Fruit fly (Drosophila melanogaster) whole organism, embryonic: Measurements from ENCODE around the gene CG17571.

Source experiments
- BEAF-32 ChIP-seq: fragments of 200-800 bp; sonication (Bioruptor generic); optimal IDR thresholded peaks from 3 replicates; lab custom pipeline; 2017; ENCODE audit warnings: missing biosample characterization, missing genetic modification characterization, mild to moderate bottlenecking, moderate library complexity, missing genetic modification reagents
- CG1024 ChIP-seq: fragments of 200-800 bp; sonication (Bioruptor generic); IDR thresholded peaks from 2 replicates; pipeline ENCODE4 v1.3.6; 2022; ENCODE audit warnings: missing biosample characterization, missing genetic modification characterization
- CG10274 ChIP-seq: fragments of 200-800 bp; sonication (Bioruptor generic); optimal IDR thresholded peaks from 3 replicates; lab custom pipeline; 2017; ENCODE audit warnings: missing biosample characterization, mild to moderate bottlenecking, missing genetic modification characterization
- CG10462 ChIP-seq: fragments of 200-800 bp; sonication (Bioruptor generic); optimal IDR thresholded peaks from 2 replicates; lab custom pipeline; 2016; ENCODE audit warnings: missing biosample characterization, missing genetic modification characterization
- CG11695 ChIP-seq: fragments of 200-800 bp; sonication (Bioruptor generic); IDR thresholded peaks from 3 replicates; pipeline ENCODE4 v1.3.6; 2022; ENCODE audit warnings: missing biosample characterization, missing genetic modification characterization
- CG1529 ChIP-seq: fragments of 200-800 bp; sonication (Bioruptor generic); optimal IDR thresholded peaks from 3 replicates; lab custom pipeline; 2018; ENCODE audit warnings: missing biosample characterization, missing genetic modification characterization
- CG16813 ChIP-seq: fragments of 200-800 bp; sonication (Bioruptor generic); IDR thresholded peaks from 3 replicates; pipeline ENCODE4 v1.3.6; 2022; ENCODE audit warnings: missing biosample characterization, missing genetic modification characterization; ENCODE audit not compliant: partially characterized antibody
- CG17328 ChIP-seq: fragments of 200-800 bp; sonication (Bioruptor generic); IDR thresholded peaks from 2 replicates; pipeline ENCODE4 v1.3.6; 2022; ENCODE audit warnings: missing biosample characterization, missing genetic modification characterization
- CG18619 ChIP-seq: fragments of 200-800 bp; sonication (Bioruptor generic); optimal IDR thresholded peaks from 3 replicates; lab custom pipeline; 2017; ENCODE audit warnings: missing biosample characterization, mild to moderate bottlenecking, missing genetic modification characterization
- CG2202 ChIP-seq: fragments of 200-800 bp; sonication (Bioruptor generic); optimal IDR thresholded peaks from 2 replicates; lab custom pipeline; 2018; ENCODE audit warnings: missing biosample characterization, mild to moderate bottlenecking, missing genetic modification characterization
- CG3407 ChIP-seq: fragments of 200-800 bp; sonication (Bioruptor generic); optimal IDR thresholded peaks from 2 replicates; lab custom pipeline; 2018; ENCODE audit warnings: missing biosample characterization, mild to moderate bottlenecking, missing genetic modification characterization
- CG3726 ChIP-seq: fragments of 200-800 bp; sonication (Bioruptor generic); IDR thresholded peaks from 3 replicates; pipeline ENCODE4, ENCODE4 v1.3.6; 2022; ENCODE audit warnings: missing biosample characterization, missing genetic modification characterization
- CG4360 ChIP-seq: fragments of 200-800 bp; sonication (Bioruptor generic); IDR thresholded peaks from 2 replicates; pipeline ENCODE4 v1.3.6; 2022; ENCODE audit warnings: missing biosample characterization, missing genetic modification characterization
- CG43689 ChIP-seq: fragments of 200-800 bp; sonication (Bioruptor generic); IDR thresholded peaks from 2 replicates; pipeline ENCODE4 v1.3.6; 2022; ENCODE audit warnings: missing biosample characterization, missing genetic modification characterization
- CG8944 ChIP-seq: fragments of 200-800 bp; sonication (Bioruptor generic); optimal IDR thresholded peaks from 3 replicates; lab custom pipeline; 2016; ENCODE audit warnings: missing biosample characterization, missing genetic modification characterization
- CG9727 ChIP-seq: fragments of 200-800 bp; sonication (Bioruptor generic); optimal IDR thresholded peaks from 3 replicates; lab custom pipeline; 2017; ENCODE audit warnings: missing biosample characterization, mild to moderate bottlenecking, missing genetic modification characterization
- CrebB ChIP-seq: fragments of 200-800 bp; sonication (Bioruptor generic); optimal IDR thresholded peaks from 3 replicates; lab custom pipeline; 2018; ENCODE audit warnings: missing biosample characterization, mild to moderate bottlenecking, missing genetic modification characterization
- H2.0 ChIP-seq: fragments of 200-800 bp; sonication (Bioruptor generic); IDR thresholded peaks from 2 replicates; pipeline ENCODE4 v1.3.6; 2022; ENCODE audit warnings: missing biosample characterization, missing genetic modification characterization
- Lhr ChIP-seq: fragments of 200-800 bp; sonication (Bioruptor generic); optimal IDR thresholded peaks from 3 replicates; lab custom pipeline; 2017; ENCODE audit warnings: mild to moderate bottlenecking, missing biosample characterization, missing genetic modification reagents, missing genetic modification characterization
- MTF-1 ChIP-seq: fragments of 200-800 bp; sonication (Bioruptor generic); optimal IDR thresholded peaks from 2 replicates; lab custom pipeline; 2018; ENCODE audit warnings: missing biosample characterization, mild to moderate bottlenecking, missing genetic modification characterization, borderline replicate concordance
- Max ChIP-seq: fragments of 200-800 bp; sonication (Bioruptor generic); optimal IDR thresholded peaks from 2 replicates; lab custom pipeline; 2016; ENCODE audit warnings: missing biosample characterization, mild to moderate bottlenecking, missing genetic modification characterization
- Med ChIP-seq: fragments of 200-800 bp; sonication (Bioruptor generic); peaks from one replicate; lab custom pipeline; 2016; ENCODE audit warnings: missing biosample characterization, missing genetic modification characterization, mild to moderate bottlenecking, inconsistent platforms, moderate library complexity
- Neu2 ChIP-seq: fragments of 200-800 bp; sonication (Bioruptor generic); optimal IDR thresholded peaks from 3 replicates; lab custom pipeline; 2016; ENCODE audit warnings: missing biosample characterization, missing genetic modification characterization, borderline replicate concordance
- Opbp ChIP-seq: fragments of 200-800 bp; sonication (Bioruptor generic); IDR thresholded peaks from 3 replicates; pipeline ENCODE4 v1.3.6; 2022; ENCODE audit warnings: missing biosample characterization, missing genetic modification characterization; ENCODE audit not compliant: partially characterized antibody
- Sry-β ChIP-seq: fragments of 200-800 bp; sonication (Bioruptor generic); optimal IDR thresholded peaks from 2 replicates; lab custom pipeline; 2018; ENCODE audit warnings: missing biosample characterization, mild to moderate bottlenecking, missing genetic modification characterization, moderate library complexity
- ab ChIP-seq: fragments of 200-800 bp; sonication (Bioruptor generic); optimal IDR thresholded peaks from 2 replicates; lab custom pipeline; 2016; ENCODE audit warnings: missing biosample characterization, missing genetic modification characterization
- ac ChIP-seq: fragments of 200-800 bp; sonication (Bioruptor generic); optimal IDR thresholded peaks from 3 replicates; lab custom pipeline; 2017; ENCODE audit warnings: missing biosample characterization, mild to moderate bottlenecking, missing genetic modification characterization
- bab2 ChIP-seq: fragments of 200-800 bp; sonication (Bioruptor generic); optimal IDR thresholded peaks from 2 replicates; lab custom pipeline; 2016; ENCODE audit warnings: missing biosample characterization, missing genetic modification characterization
- btn ChIP-seq: fragments of 200-800 bp; sonication (Bioruptor generic); optimal IDR thresholded peaks from 2 replicates; lab custom pipeline; 2016; ENCODE audit warnings: missing biosample characterization, missing genetic modification characterization
- cg ChIP-seq: fragments of 200-800 bp; sonication (Bioruptor generic); optimal IDR thresholded peaks from 3 replicates; lab custom pipeline; 2019; ENCODE audit warnings: missing biosample characterization, mild to moderate bottlenecking, missing genetic modification characterization, moderate library complexity
- da ChIP-seq: fragments of 200-800 bp; sonication (Bioruptor generic); optimal IDR thresholded peaks from 2 replicates; lab custom pipeline; 2016; ENCODE audit warnings: missing biosample characterization, missing genetic modification characterization
- dan ChIP-seq: fragments of 200-800 bp; sonication (Bioruptor generic); IDR thresholded peaks from 2 replicates; pipeline ENCODE4 v1.3.6; 2022; ENCODE audit warnings: missing biosample characterization, missing genetic modification characterization
- dmrt11E ChIP-seq: fragments of 200-800 bp; sonication (Bioruptor generic); optimal IDR thresholded peaks from 3 replicates; lab custom pipeline; 2018; ENCODE audit warnings: missing biosample characterization, mild to moderate bottlenecking, missing genetic modification characterization, moderate library complexity
- fru ChIP-seq: fragments of >200 bp; optimal IDR thresholded peaks from 2 replicates; lab custom pipeline; 2017
- gce ChIP-seq: fragments of 200-800 bp; sonication (Bioruptor generic); IDR thresholded peaks from 3 replicates; pipeline ENCODE4 v1.3.6; 2022; ENCODE audit warnings: missing biosample characterization, missing genetic modification characterization
- grau ChIP-seq: fragments of 200-800 bp; optimal IDR thresholded peaks from 3 replicates; lab custom pipeline; 2019; ENCODE audit warnings: missing biosample characterization, mild to moderate bottlenecking, missing genetic modification characterization, moderate library complexity
- grn ChIP-seq: fragments of 200-800 bp; sonication (Bioruptor generic); optimal IDR thresholded peaks from 3 replicates; lab custom pipeline; 2017; ENCODE audit warnings: missing biosample characterization, missing genetic modification characterization
- h ChIP-seq: fragments of >200 bp; optimal IDR thresholded peaks from 2 replicates; lab custom pipeline; 2017
- hth ChIP-seq: fragments of >200 bp; optimal IDR thresholded peaks from 2 replicates; lab custom pipeline; 2017; ENCODE audit warnings: inconsistent platforms
- jumu ChIP-seq: fragments of 200-800 bp; sonication (Bioruptor generic); optimal IDR thresholded peaks from 3 replicates; lab custom pipeline; 2016; ENCODE audit warnings: missing biosample characterization, missing genetic modification characterization
- klu ChIP-seq: fragments of 200-800 bp; sonication (Bioruptor generic); IDR thresholded peaks from 2 replicates; pipeline ENCODE4 v1.3.6; 2022; ENCODE audit warnings: missing biosample characterization, missing genetic modification characterization
- lbe ChIP-seq: fragments of 200-800 bp; sonication (Bioruptor generic); optimal IDR thresholded peaks from 2 replicates; lab custom pipeline; 2016; ENCODE audit warnings: missing biosample characterization, mild to moderate bottlenecking, missing genetic modification characterization
- mirr ChIP-seq: fragments of 200-800 bp; sonication (Bioruptor generic); optimal IDR thresholded peaks from 3 replicates; lab custom pipeline; 2018; ENCODE audit warnings: missing biosample characterization, mild to moderate bottlenecking, missing genetic modification characterization
- pros ChIP-seq: fragments of 200-800 bp; sonication (Bioruptor generic); optimal IDR thresholded peaks from 3 replicates; lab custom pipeline; 2019; ENCODE audit warnings: missing biosample characterization, mild to moderate bottlenecking, missing genetic modification characterization, moderate library complexity
- ro ChIP-seq: fragments of 200-800 bp; sonication (Bioruptor generic); IDR thresholded peaks from 2 replicates; pipeline ENCODE4 v1.3.6; 2022; ENCODE audit warnings: missing biosample characterization, missing genetic modification characterization
- run ChIP-seq: fragments of 200-800 bp; sonication (Bioruptor generic); optimal IDR thresholded peaks from 3 replicates; lab custom pipeline; 2018; ENCODE audit warnings: missing biosample characterization, mild to moderate bottlenecking, missing genetic modification characterization
- sima ChIP-seq: fragments of 200-800 bp; sonication (Bioruptor generic); optimal IDR thresholded peaks from 2 replicates; lab custom pipeline; 2016; ENCODE audit warnings: missing biosample characterization, missing genetic modification characterization
- slbo ChIP-seq: fragments of 200-800 bp; sonication (Bioruptor generic); IDR thresholded peaks from 2 replicates; pipeline ENCODE4 v1.3.6; 2022; ENCODE audit warnings: missing biosample characterization, missing genetic modification characterization
- sob ChIP-seq: fragments of 200-800 bp; sonication (Bioruptor generic); IDR thresholded peaks from 2 replicates; pipeline ENCODE4 v1.3.6; 2022; ENCODE audit warnings: missing biosample characterization, missing genetic modification characterization
- stc ChIP-seq: fragments of 200-800 bp; sonication (Bioruptor generic); IDR thresholded peaks from 2 replicates; pipeline ENCODE4 v1.3.6; 2022; ENCODE audit warnings: missing biosample characterization, missing genetic modification characterization
- tio ChIP-seq: fragments of 200-800 bp; sonication (Bioruptor generic); optimal IDR thresholded peaks from 2 replicates; lab custom pipeline; 2017; ENCODE audit warnings: missing biosample characterization, missing genetic modification characterization, inconsistent platforms
- wdn ChIP-seq: fragments of 200-800 bp; sonication (Bioruptor generic); IDR thresholded peaks from 2 replicates; pipeline ENCODE4 v1.3.6; 2022; ENCODE audit warnings: missing biosample characterization, missing genetic modification characterization

Gene CG17571

DNA sequence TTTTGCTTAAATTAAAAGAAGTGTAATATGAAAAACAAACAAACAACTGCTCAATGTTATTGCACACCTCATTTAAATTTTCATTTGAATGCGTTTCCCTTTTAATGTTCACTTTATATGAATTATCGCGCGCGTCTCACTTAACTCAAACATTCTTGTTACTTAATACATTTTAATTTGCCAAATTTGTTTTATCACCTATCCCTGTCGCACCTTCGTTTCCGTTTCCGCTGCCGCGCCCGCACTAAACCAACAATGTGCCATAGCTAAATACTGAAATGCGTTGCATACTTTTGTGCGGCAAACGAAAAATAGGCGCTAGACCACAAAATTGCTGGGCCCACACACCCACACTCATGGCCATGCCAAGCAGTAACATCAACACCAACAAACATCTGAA lies 30.2 kb upstream of the CG17571 start (continued):
- TF ChIP-seq CG11695 (GFP tag; lab: Robert Waterston, UW) (peak; percentile 70; the same call in 2 of the 3 replicates), ro (GFP tag; lab: Robert Waterston, UW) (no peak), CG9727 (no peak), CG18619 (GFP tag; lab: Kevin White, UChicago) (peak; percentile 75), CG43689 (GFP tag; lab: Robert Waterston, UW) (peak; percentile 27; the same call in 1 of the 2 replicates), grau (tag; lab: Kevin White, UChicago) (peak; percentile 43), mirr (peak; percentile 67), da (no peak), pros (GFP tag; lab: Kevin White, UChicago) (no peak), Max (GFP tag; lab: Kevin White, UChicago) (no peak), dmrt11E (peak; percentile 64), CG1529 (GFP tag; lab: Kevin White, UChicago) (peak; percentile 64), CG17328 (GFP tag; lab: Robert Waterston, UW) (peak; percentile 85), CrebB (peak; percentile 77), dan (GFP tag; lab: Robert Waterston, UW) (no peak), stc (peak; percentile 53), cg (GFP tag; lab: Kevin White, UChicago) (peak; percentile 15), slbo (GFP tag; lab: Robert Waterston, UW) (peak; percentile 39; the same call in 1 of the 2 replicates), CG3407 (GFP tag; lab: Kevin White, UChicago) (peak; percentile 68), tio (GFP tag; lab: Kevin White, UChicago) (peak; percentile 32), Opbp (GFP tag; lab: Robert Waterston, UW) (no peak), ac (GFP tag; lab: Kevin White, UChicago) (peak; percentile 87), run (tag; lab: Kevin White, UChicago) (peak; percentile 16), gce (peak; percentile 78; the same call in 2 of the 3 replicates), bab2 (no peak), CG4360 (GFP tag; lab: Robert Waterston, UW) (0 out of 2 replicates have a peak, but pooled peaks have one; percentile 41), sob (peak; percentile 39; the same call in 1 of the 2 replicates), CG10462 (GFP tag; lab: Kevin White, UChicago) (peak; percentile 12), CG10274 (peak; percentile 30), grn (no peak), CG3726 (GFP tag; lab: Robert Waterston, UW) (no peak), CG2202 (peak; percentile 80), hth (no peak), klu (GFP tag; lab: Robert Waterston, UW) (no peak), Med (no peak), sima (GFP tag; lab: Kevin White, UChicago) (peak; percentile 8), CG1024 (GFP tag; lab: Robert Waterston, UW) (peak; percentile 54; the same call in 1 of the 2 replicates), CG8944 (GFP tag; lab: Kevin White, UChicago) (peak; percentile 27), BEAF-32 (GFP tag; lab: Kevin White, UChicago) (no peak), fru (lab: Kevin White, UChicago) (no peak), h (lab: Kevin White, UChicago) (no peak), lbe (GFP tag; lab: Kevin White, UChicago) (no peak), Sry-β (peak; percentile 24), btn (GFP tag; lab: Kevin White, UChicago) (no peak), jumu (GFP tag; lab: Kevin White, UChicago) (no peak), Lhr (GFP tag; lab: Kevin White, UChicago) (peak; percentile 60), H2.0 (GFP tag; lab: Robert Waterston, UW) (peak; percentile 46; the same call in 1 of the 2 replicates), MTF-1 (GFP tag; lab: Kevin White, UChicago) (peak; percentile 86), CG16813 (GFP tag; lab: Robert Waterston, UW) (no peak), Neu2 (GFP tag; lab: Kevin White, UChicago) (no peak), ab (GFP tag; lab: Kevin White, UChicago) (no peak), wdn (GFP tag; lab: Robert Waterston, UW) (peak; percentile 32; the same call in 1 of the 2 replicates)
